Worm (Caenorhabditis elegans): ENCODE measurements around the gene C56G2.5.

ce11 chrIII:6315515-6315914, 8.5 kb downstream of the C56G2.5 start:
- TF ChIP-seq aly-2 (tag; optimal IDR thresholded peaks at IDR 0.05) (no peak), nhr-67 (tag; optimal IDR thresholded peaks at IDR 0.05) (no peak)

All from whole organism, L3 larva.